Fruit fly (Drosophila melanogaster): Measurements from ENCODE around the gene CG14671.

- TF ChIP-seq CG8478 (optimal IDR thresholded peaks at IDR 0.05) (no peak), CTCF (optimal IDR thresholded peaks at IDR 0.05) (no peak)
Observed at dm6 chr3R:5518627-5519026, 46.0 kb downstream of the CG14671 start.
